Worm (Caenorhabditis elegans): ENCODE measurements around the gene rsp-6.

rsp-6 gene

ce11 chrIV:7817852-7818251 lies 26.8 kb upstream of the rsp-6 start, which contains the start of gene ric-3 (continued):
- no peak for TF ChIP-seq pag-3 (tag; optimal IDR thresholded peaks at IDR 0.05; ENCODE audit: borderline replicate concordance, insufficient read depth)
- peak; percentile 81 for TF ChIP-seq dsc-1 (tag; optimal IDR thresholded peaks at IDR 0.05)
- peak; percentile 57 for TF ChIP-seq aly-2 (tag; optimal IDR thresholded peaks at IDR 0.05)
- TF ChIP-seq jun-1 (tag; optimal IDR thresholded peaks at IDR 0.05) = peak; percentile 54
- TF ChIP-seq nhr-11 (tag; optimal IDR thresholded peaks at IDR 0.05) = no peak
- no peak for TF ChIP-seq nhr-76 (tag; optimal IDR thresholded peaks at IDR 0.05)
- peak; percentile 42 for TF ChIP-seq pax-3 (tag; optimal IDR thresholded peaks at IDR 0.05)
- peak; percentile 72 for TF ChIP-seq tbx-2 (tag; optimal IDR thresholded peaks at IDR 0.05)
- TF ChIP-seq ces-1 (GFP tag; optimal IDR thresholded peaks at IDR 0.05) = no peak
- TF ChIP-seq unc-86 (tag; optimal IDR thresholded peaks at IDR 0.05) = peak; percentile 76
- peak; percentile 5 for TF ChIP-seq C16A3.4 (tag; optimal IDR thresholded peaks at IDR 0.05)
- peak; percentile 56; the same call in 1 of the 2 replicates for TF ChIP-seq isw-1 (GFP tag; IDR thresholded peaks at IDR 0.05)
- no peak for TF ChIP-seq nhr-90 (tag; optimal IDR thresholded peaks at IDR 0.05; ENCODE audit: poor library complexity)
- TF ChIP-seq ceh-90 (tag; optimal IDR thresholded peaks at IDR 0.05) = peak; percentile 16
- TF ChIP-seq xbp-1 (tag; optimal IDR thresholded peaks at IDR 0.05) = peak; percentile 43
- peak; percentile 87 for TF ChIP-seq nhr-71 (tag; optimal IDR thresholded peaks at IDR 0.05)
- TF ChIP-seq ztf-4 (tag; optimal IDR thresholded peaks at IDR 0.05) = no peak
- no peak for TF ChIP-seq ama-1 (optimal IDR thresholded peaks at IDR 0.05)
- TF ChIP-seq nhr-19 (GFP tag; conservative IDR thresholded peaks at IDR 0.05) = peak; percentile 63
- TF ChIP-seq nhr-20 (tag; optimal IDR thresholded peaks at IDR 0.05) = peak; percentile 50
- TF ChIP-seq tlp-1 (tag; optimal IDR thresholded peaks at IDR 0.05) = no peak
- peak in 1 of 2 experiments; percentile 65 for TF ChIP-seq lin-35 (GFP tag; optimal IDR thresholded peaks at IDR 0.05)
- TF ChIP-seq zip-4 (GFP tag; optimal IDR thresholded peaks at IDR 0.05) = no peak
- TF ChIP-seq sptf-1 (tag; optimal IDR thresholded peaks at IDR 0.05) = no peak
- TF ChIP-seq ceh-82 (tag; optimal IDR thresholded peaks at IDR 0.05) = peak; percentile 45 to 63 (median 50)
- peak; percentile 78 for TF ChIP-seq snu-23 (GFP tag; optimal IDR thresholded peaks at IDR 0.05)
- peak; percentile 52 for TF ChIP-seq fos-1 (tag; optimal IDR thresholded peaks at IDR 0.05)
- no peak for TF ChIP-seq unc-98 (GFP tag; IDR thresholded peaks at IDR 0.05)
- TF ChIP-seq mef-2 (tag; optimal IDR thresholded peaks at IDR 0.05) = peak; percentile 22
- TF ChIP-seq lir-3 (tag; optimal IDR thresholded peaks at IDR 0.05; ENCODE audit: poor library complexity) = peak; percentile 31
- TF ChIP-seq hlh-4 (tag; optimal IDR thresholded peaks at IDR 0.05) = no peak
- TF ChIP-seq sup-37 (GFP tag; optimal IDR thresholded peaks at IDR 0.05) = no peak
- TF ChIP-seq unc-62 (GFP tag; optimal IDR thresholded peaks at IDR 0.05) = no peak
- TF ChIP-seq lin-14 (GFP tag; optimal IDR thresholded peaks at IDR 0.05) = peak; percentile 95
- TF ChIP-seq nhr-12 (tag; optimal IDR thresholded peaks at IDR 0.05) = no peak
- TF ChIP-seq efl-1 (optimal IDR thresholded peaks at IDR 0.05) = peak; percentile 68 to 78
- peak; percentile 32 to 95 for TF ChIP-seq efl-1 (GFP tag; optimal IDR thresholded peaks at IDR 0.05 in 1 of 2)
- peak; percentile 57 to 76 for TF ChIP-seq lsy-2 (tag; optimal IDR thresholded peaks at IDR 0.05)
- no peak for TF ChIP-seq lin-13 (GFP tag; optimal IDR thresholded peaks at IDR 0.05)
- no peak for TF ChIP-seq F16B12.6 (tag; optimal IDR thresholded peaks at IDR 0.05)
- TF ChIP-seq nhr-77 (tag; optimal IDR thresholded peaks at IDR 0.05) = peak; percentile 30
- no peak for TF ChIP-seq elt-3 (tag; optimal IDR thresholded peaks at IDR 0.05)
- no peak for TF ChIP-seq mab-9 (GFP tag; IDR thresholded peaks at IDR 0.05)
- TF ChIP-seq sox-4 (tag; optimal IDR thresholded peaks at IDR 0.05) = no peak
- TF ChIP-seq ztf-11 (tag; optimal IDR thresholded peaks at IDR 0.05) = no peak
- peak; percentile 77 for TF ChIP-seq blmp-1 (tag; optimal IDR thresholded peaks at IDR 0.05)
- TF ChIP-seq irx-1 (tag; optimal IDR thresholded peaks at IDR 0.05) = peak; percentile 48
- peak; percentile 23 for TF ChIP-seq zag-1 (tag; optimal IDR thresholded peaks at IDR 0.05)
- TF ChIP-seq snpc-4 (tag; optimal IDR thresholded peaks at IDR 0.05) = peak; percentile 23

Measured in whole organism, L1 larva.